Fruit fly (Drosophila melanogaster) Kc167 (cell line): ENCODE data around the gene CG42554.
"Not testable (repeated sequence)": the region's sequence is repeated elsewhere in the genome, so short reads cannot be mapped to it uniquely, and the experiment has no call there.

Experiments
- Myc ChIP-seq: fragments of >200 bp; optimal IDR thresholded peaks from 2 replicates; lab custom pipeline; 2017; ENCODE audit warnings: missing external identifiers
- Sin3A ChIP-seq: fragments of >200 bp; optimal IDR thresholded peaks from 2 replicates; lab custom pipeline; 2018; ENCODE audit warnings: missing external identifiers
- h ChIP-seq: fragments of >200 bp; optimal IDR thresholded peaks from 3 replicates; lab custom pipeline; 2018; ENCODE audit warnings: missing external identifiers
- insv ChIP-seq: fragments of >200 bp; optimal IDR thresholded peaks from 3 replicates; lab custom pipeline; 2018; ENCODE audit warnings: missing external identifiers
- psq ChIP-seq: fragments of >200 bp; optimal IDR thresholded peaks from 2 replicates; lab custom pipeline; 2017; ENCODE audit warnings: missing external identifiers
- ttk ChIP-seq: sonication (Bioruptor generic); optimal IDR thresholded peaks from 2 replicates; lab custom pipeline; 2017; ENCODE audit warnings: missing external identifiers

- TF ChIP-seq insv, ttk, psq, Myc, Sin3A, h (lab: Kevin White, UChicago): not testable (repeated sequence)
These were observed 29.6 kb downstream of the CG42554 start, which contains the start of gene CG12502 for dm6 chr3L:865096-865495.
